Worm (Caenorhabditis elegans) whole organism, L2 larva: Measurements from ENCODE around the gene Y105C5B.20.

Experiments
- R02D3.7 ChIP-seq: fragments of 150-350 bp; optimal IDR thresholded peaks from 2 replicates; lab custom pipeline; 2014; ENCODE audit warnings: missing biosample characterization, missing genetic modification characterization
- Y55F3AM.14 ChIP-seq: fragments of 200-800 bp; sonication (Bioruptor generic); optimal IDR thresholded peaks from 2 replicates; lab custom pipeline; 2018; ENCODE audit warnings: mild to moderate bottlenecking, missing genetic modification characterization, missing compliant biosample characterization
- ZK546.5 ChIP-seq: sonication (generic microtip); optimal IDR thresholded peaks from 2 replicates; lab custom pipeline; 2017; ENCODE audit warnings: missing biosample characterization, missing genetic modification characterization
- alr-1 ChIP-seq: fragments of 150-350 bp; optimal IDR thresholded peaks from 2 replicates; lab custom pipeline; 2014; ENCODE audit warnings: missing biosample characterization, missing genetic modification characterization
- blmp-1 ChIP-seq: sonication (generic microtip); optimal IDR thresholded peaks from 2 replicates; lab custom pipeline; 2017; ENCODE audit warnings: missing genetic modification characterization, mild to moderate bottlenecking, missing compliant biosample characterization, antibody characterized with exemption, moderate library complexity; ENCODE audit not compliant: insufficient read depth
- ceh-82 ChIP-seq: fragments of 150-350 bp; optimal IDR thresholded peaks from 2 replicates; lab custom pipeline; 2014; ENCODE audit warnings: missing biosample characterization, missing genetic modification characterization
- egl-27 ChIP-seq: sonication (generic microtip); optimal IDR thresholded peaks from 3 replicates; lab custom pipeline; 2017; ENCODE audit warnings: missing biosample characterization, missing genetic modification reagents, missing genetic modification characterization
- elt-1 ChIP-seq: fragments of 150-350 bp; optimal IDR thresholded peaks from 2 replicates; lab custom pipeline; 2014; ENCODE audit warnings: missing biosample characterization, missing genetic modification characterization
- fos-1 ChIP-seq: fragments of 150-350 bp; optimal IDR thresholded peaks from 2 replicates; lab custom pipeline; 2014; ENCODE audit warnings: missing biosample characterization, missing genetic modification characterization
- lin-11 ChIP-seq: fragments of 150-350 bp; sonication (generic microtip); optimal IDR thresholded peaks from 2 replicates; lab custom pipeline; 2014; ENCODE audit warnings: missing biosample characterization, missing genetic modification characterization, inconsistent platforms, mixed read lengths
- lin-13 ChIP-seq: fragments of 150-350 bp; optimal IDR thresholded peaks from 2 replicates; lab custom pipeline; 2014; ENCODE audit warnings: missing biosample characterization, missing genetic modification reagents, missing genetic modification characterization
- lin-39 ChIP-seq: fragments of 150-350 bp; optimal IDR thresholded peaks from 2 replicates; lab custom pipeline; 2014; ENCODE audit warnings: missing biosample characterization, missing genetic modification reagents, missing genetic modification characterization
- mbf-1 ChIP-seq: sonication (generic microtip); optimal IDR thresholded peaks from 2 replicates; lab custom pipeline; 2017; ENCODE audit warnings: missing biosample characterization, missing genetic modification characterization
- mdl-1 ChIP-seq, 2 experiments: fragments of 150-350 bp in 1 of 2; sonication (generic microtip) in 1 of 2; optimal IDR thresholded peaks; 2 replicates each; lab custom pipeline; 2017; ENCODE audit warnings: missing biosample characterization in 2 of 2, missing genetic modification characterization in 2 of 2
- nhr-10 ChIP-seq: sonication (generic microtip); optimal IDR thresholded peaks from 2 replicates; lab custom pipeline; 2017; ENCODE audit warnings: missing biosample characterization, missing genetic modification characterization
- nhr-11 ChIP-seq: fragments of 150-350 bp; optimal IDR thresholded peaks from 2 replicates; lab custom pipeline; 2014; ENCODE audit warnings: missing biosample characterization, missing genetic modification characterization
- nhr-12 ChIP-seq: fragments of 150-350 bp; optimal IDR thresholded peaks from 2 replicates; lab custom pipeline; 2014; ENCODE audit warnings: missing biosample characterization, missing genetic modification characterization
- nhr-129 ChIP-seq: fragments of 150-350 bp; optimal IDR thresholded peaks from 2 replicates; lab custom pipeline; 2014; ENCODE audit warnings: missing biosample characterization, missing genetic modification characterization
- nhr-237 ChIP-seq: fragments of 150-350 bp; optimal IDR thresholded peaks from 2 replicates; lab custom pipeline; 2014; ENCODE audit warnings: missing biosample characterization, missing genetic modification characterization
- nhr-25 ChIP-seq: fragments of 150-350 bp; sonication (generic microtip); optimal IDR thresholded peaks from 3 replicates; lab custom pipeline; 2014; ENCODE audit warnings: missing biosample characterization, missing genetic modification characterization
- nhr-77 ChIP-seq: fragments of 150-350 bp; optimal IDR thresholded peaks from 2 replicates; lab custom pipeline; 2014; ENCODE audit warnings: missing biosample characterization, missing genetic modification characterization
- sem-4 ChIP-seq: fragments of 150-350 bp; optimal IDR thresholded peaks from 2 replicates; lab custom pipeline; 2014; ENCODE audit warnings: missing biosample characterization, missing genetic modification reagents, missing genetic modification characterization
- sma-3 ChIP-seq: sonication (generic microtip); optimal IDR thresholded peaks from 2 replicates; lab custom pipeline; 2016; ENCODE audit warnings: missing genetic modification reagents, missing genetic modification characterization, missing compliant biosample characterization
- sma-9 ChIP-seq, 2 experiments: fragments of 150-350 bp in 1 of 2; sonication (generic microtip) in 1 of 2; optimal IDR thresholded peaks; 2 replicates each; lab custom pipeline; 2014 to 2016; ENCODE audit warnings: missing genetic modification characterization in 2 of 2, mild to moderate bottlenecking in 1 of 2, missing biosample characterization in 1 of 2, missing compliant biosample characterization in 1 of 2, missing genetic modification reagents in 1 of 2, moderate library complexity in 1 of 2
- unc-39 ChIP-seq: fragments of 150-350 bp; optimal IDR thresholded peaks from 2 replicates; lab custom pipeline; 2014; ENCODE audit warnings: missing biosample characterization, missing genetic modification characterization
- unc-55 ChIP-seq: fragments of 150-350 bp; sonication (generic microtip); optimal IDR thresholded peaks from 3 replicates; lab custom pipeline; 2014; ENCODE audit warnings: missing biosample characterization, missing genetic modification reagents, missing genetic modification characterization
- unc-62 ChIP-seq: fragments of 150-350 bp; optimal IDR thresholded peaks from 2 replicates; lab custom pipeline; 2014; ENCODE audit warnings: missing biosample characterization, missing genetic modification reagents, missing genetic modification characterization
- zag-1 ChIP-seq: fragments of 150-350 bp; optimal IDR thresholded peaks from 2 replicates; lab custom pipeline; 2014; ENCODE audit warnings: missing biosample characterization, missing genetic modification characterization
- ztf-1 ChIP-seq: fragments of 200-800 bp; sonication (Bioruptor generic); conservative IDR thresholded peaks from 2 replicates; pipeline ENCODE4 v1.3.6; 2022; ENCODE audit warnings: missing genetic modification characterization, missing compliant biosample characterization
- ztf-11 ChIP-seq: sonication (generic microtip); optimal IDR thresholded peaks from 2 replicates; lab custom pipeline; 2017; ENCODE audit warnings: missing biosample characterization, missing genetic modification characterization
- ztf-4 ChIP-seq: fragments of 150-350 bp; optimal IDR thresholded peaks from 2 replicates; lab custom pipeline; 2014; ENCODE audit warnings: missing biosample characterization, missing genetic modification characterization

Gene Y105C5B.20

ce11 chrIV:15994505-15994904, at the start of gene Y105C5B.20:
Y105C5B.20 (minus strand) TSS chrIV:15994605.
- TF ChIP-seq egl-27: no peak
- TF ChIP-seq, all 48 proteins: peak for 0

ce11 chrIV:16041038-16041437, 46.6 kb upstream of the Y105C5B.20 start:
- TF ChIP-seq elt-1: no peak
- TF ChIP-seq ztf-4 (tag; lab: Kevin White, UChicago): no peak
- no peak for TF ChIP-seq nhr-77 (tag; lab: Kevin White, UChicago)
- no peak for TF ChIP-seq nhr-12
- TF ChIP-seq ztf-1 (GFP tag; lab: Robert Waterston, UW): no peak
- TF ChIP-seq mbf-1: no peak
- TF ChIP-seq lin-39: no peak
- no peak for TF ChIP-seq unc-62 (GFP tag; lab: Kevin White, UChicago)
- TF ChIP-seq nhr-11 (tag; lab: Kevin White, UChicago): no peak
- no peak for TF ChIP-seq R02D3.7 (tag; lab: Kevin White, UChicago)
- no peak for TF ChIP-seq egl-27
- TF ChIP-seq ceh-82 (tag; lab: Kevin White, UChicago): no peak
- TF ChIP-seq nhr-129 (tag; lab: Kevin White, UChicago): no peak
- no peak for TF ChIP-seq unc-39 (tag; lab: Kevin White, UChicago)
- no peak for TF ChIP-seq lin-13 (GFP tag; lab: Kevin White, UChicago)
- TF ChIP-seq ZK546.5 (tag; lab: Kevin White, UChicago): no peak
- no peak for TF ChIP-seq zag-1 (tag; lab: Kevin White, UChicago)
- TF ChIP-seq blmp-1 (tag; lab: Kevin White, UChicago): no peak

- TF ChIP-seq sma-9 (GFP tag; optimal IDR thresholded peaks at IDR 0.05; lab: Kevin White, UChicago) (no peak), sma-9 (tag; optimal IDR thresholded peaks at IDR 0.05; lab: Kevin White, UChicago) (no peak), fos-1 (tag; lab: Kevin White, UChicago) (no peak)
- TF ChIP-seq, all 48 proteins: peak for 0
Measured at ce11 chrIV:16038000-16038399, 43.6 kb upstream of the Y105C5B.20 start.

ce11 chrIV:16036696-16037095, 42.3 kb upstream of the Y105C5B.20 start:
- TF ChIP-seq unc-55 (no peak), nhr-25 (no peak), Y55F3AM.14 (no peak), ztf-1 (GFP tag; lab: Robert Waterston, UW) (no peak), nhr-10 (tag; lab: Kevin White, UChicago) (no peak)

ce11 chrIV:16036057-16036456, 41.7 kb upstream of the Y105C5B.20 start:
- TF ChIP-seq unc-55 (peak; percentile 27), sem-4 (tag; lab: Kevin White, UChicago) (no peak), fos-1 (tag; lab: Kevin White, UChicago) (no peak), ztf-1 (GFP tag; lab: Robert Waterston, UW) (no peak), alr-1 (no peak), ztf-11 (no peak)

- no peak for TF ChIP-seq ZK546.5 (tag; lab: Kevin White, UChicago)
- TF ChIP-seq ztf-11: no peak
- no peak for TF ChIP-seq mdl-1 (tag; optimal IDR thresholded peaks at IDR 0.05; lab: Kevin White, UChicago)
- TF ChIP-seq unc-39 (tag; lab: Kevin White, UChicago): no peak
- TF ChIP-seq alr-1: no peak
- no peak for TF ChIP-seq nhr-237 (tag; lab: Kevin White, UChicago)
- TF ChIP-seq, all 48 proteins: peak for 0
Measured at ce11 chrIV:16035109-16035508, 40.7 kb upstream of the Y105C5B.20 start.

ce11 chrIV:16034346-16034745, 39.9 kb upstream of the Y105C5B.20 start:
- TF ChIP-seq ZK546.5 (tag; lab: Kevin White, UChicago) (no peak), nhr-10 (tag; lab: Kevin White, UChicago) (no peak), lin-11 (tag; lab: Kevin White, UChicago) (no peak), Y55F3AM.14 (no peak), sma-3 (GFP tag; lab: Kevin White, UChicago) (no peak), ztf-11 (no peak)
- TF ChIP-seq, all 48 proteins: peak for 0
